Fruit fly (Drosophila melanogaster) whole organism, prepupa: ENCODE results near the gene CG7430.

Experiments used
- Blimp-1 ChIP-seq: fragments of 200-800 bp; sonication (Bioruptor generic); optimal IDR thresholded peaks from 3 replicates; lab custom pipeline; 2017; ENCODE audit warnings: missing biosample characterization, missing genetic modification characterization, mild to moderate bottlenecking, moderate library complexity, missing genetic modification reagents
- CG10631 ChIP-seq: fragments of 200-800 bp; sonication (Bioruptor generic); optimal IDR thresholded peaks from 2 replicates; lab custom pipeline; 2016; ENCODE audit warnings: missing biosample characterization, missing genetic modification characterization
- CG10669 ChIP-seq: fragments of 200-800 bp; sonication (Bioruptor generic); optimal IDR thresholded peaks from 3 replicates; lab custom pipeline; 2018; ENCODE audit warnings: missing biosample characterization, mild to moderate bottlenecking, missing genetic modification characterization, moderate library complexity
- CG11762 ChIP-seq: fragments of 200-800 bp; sonication (Bioruptor generic); optimal IDR thresholded peaks from 3 replicates; lab custom pipeline; 2016; ENCODE audit warnings: missing biosample characterization, missing genetic modification characterization; ENCODE audit not compliant: insufficient read depth
- CG15336 ChIP-seq: fragments of 200-800 bp; sonication (Bioruptor generic); IDR thresholded peaks from 2 replicates; pipeline ENCODE4 v1.3.6; 2022; ENCODE audit warnings: missing biosample characterization, missing genetic modification characterization
- CG1621 ChIP-seq: fragments of 200-800 bp; sonication (Bioruptor generic); optimal IDR thresholded peaks from 3 replicates; lab custom pipeline; 2018; ENCODE audit warnings: missing biosample characterization, mild to moderate bottlenecking, missing genetic modification characterization
- CG16779 ChIP-seq: fragments of 200-800 bp; sonication (Bioruptor generic); optimal IDR thresholded peaks from 3 replicates; lab custom pipeline; 2017; ENCODE audit warnings: missing biosample characterization, mild to moderate bottlenecking, missing genetic modification characterization
- CG3032 ChIP-seq: fragments of 200-800 bp; optimal IDR thresholded peaks from 2 replicates; lab custom pipeline; 2019; ENCODE audit warnings: missing biosample characterization, mild to moderate bottlenecking, missing genetic modification characterization, moderate library complexity
- CG31627 ChIP-seq: fragments of 200-800 bp; sonication (Bioruptor generic); optimal IDR thresholded peaks from 3 replicates; lab custom pipeline; 2016; ENCODE audit warnings: missing biosample characterization, missing genetic modification characterization
- CG32006 ChIP-seq: fragments of 200-800 bp; sonication (Bioruptor generic); optimal IDR thresholded peaks from 3 replicates; lab custom pipeline; 2017; ENCODE audit warnings: missing biosample characterization, mild to moderate bottlenecking, missing genetic modification characterization
- CG34406 ChIP-seq: fragments of 200-800 bp; sonication (Bioruptor generic); optimal IDR thresholded peaks from 3 replicates; lab custom pipeline; 2016; ENCODE audit warnings: missing biosample characterization, missing genetic modification characterization
- CG3919 ChIP-seq: fragments of 200-800 bp; sonication (Bioruptor generic); optimal IDR thresholded peaks from 3 replicates; lab custom pipeline; 2016; ENCODE audit warnings: missing biosample characterization, missing genetic modification characterization
- CG4318 ChIP-seq: fragments of 200-800 bp; sonication (Bioruptor generic); optimal IDR thresholded peaks from 3 replicates; lab custom pipeline; 2017; ENCODE audit warnings: missing biosample characterization, mild to moderate bottlenecking, missing genetic modification characterization
- CG6163 ChIP-seq: fragments of 200-800 bp; sonication (Bioruptor generic); IDR thresholded peaks from 3 replicates; pipeline ENCODE4 v1.3.6; 2022; ENCODE audit warnings: missing biosample characterization, missing genetic modification characterization
- CG6276 ChIP-seq: fragments of 200-800 bp; sonication (Bioruptor generic); optimal IDR thresholded peaks from 2 replicates; lab custom pipeline; 2017; ENCODE audit warnings: missing biosample characterization, mild to moderate bottlenecking, missing genetic modification characterization
- CG6792 ChIP-seq: fragments of 200-800 bp; sonication (Bioruptor generic); optimal IDR thresholded peaks from 3 replicates; lab custom pipeline; 2016; ENCODE audit warnings: missing biosample characterization, missing genetic modification characterization
- CG6808 ChIP-seq: fragments of 200-800 bp; sonication (Bioruptor generic); optimal IDR thresholded peaks from 3 replicates; lab custom pipeline; 2017; ENCODE audit warnings: missing biosample characterization, missing genetic modification characterization, mild to moderate bottlenecking, moderate library complexity, missing genetic modification reagents
- CG6854 ChIP-seq: fragments of 200-800 bp; sonication (Bioruptor generic); optimal IDR thresholded peaks from 2 replicates; lab custom pipeline; 2017; ENCODE audit warnings: missing biosample characterization, mild to moderate bottlenecking, missing genetic modification characterization
- CG7368 ChIP-seq: fragments of 200-800 bp; sonication (Bioruptor generic); optimal IDR thresholded peaks from 3 replicates; lab custom pipeline; 2016; ENCODE audit warnings: missing biosample characterization, missing genetic modification characterization
- CG8119 ChIP-seq: fragments of 200-800 bp; sonication (Bioruptor generic); IDR thresholded peaks from 3 replicates; pipeline ENCODE4 v1.3.6; 2022; ENCODE audit warnings: missing biosample characterization, missing genetic modification characterization
- CG8319 ChIP-seq: fragments of 200-800 bp; sonication (Bioruptor generic); optimal IDR thresholded peaks from 3 replicates; lab custom pipeline; 2016; ENCODE audit warnings: missing biosample characterization, missing genetic modification characterization
- CG8632 ChIP-seq: fragments of 200-800 bp; sonication (Bioruptor generic); optimal IDR thresholded peaks from 3 replicates; lab custom pipeline; 2016; ENCODE audit warnings: missing biosample characterization, missing genetic modification characterization
- CG9139 ChIP-seq: fragments of 200-800 bp; sonication (Bioruptor generic); optimal IDR thresholded peaks from 3 replicates; lab custom pipeline; 2017; ENCODE audit warnings: missing biosample characterization, mild to moderate bottlenecking, missing genetic modification characterization
- Eip75B ChIP-seq: fragments of 200-800 bp; sonication (Bioruptor generic); optimal IDR thresholded peaks from 3 replicates; lab custom pipeline; 2016; ENCODE audit warnings: missing biosample characterization, missing genetic modification characterization
- Eip78C ChIP-seq: fragments of 200-800 bp; sonication (Bioruptor generic); peaks from one replicate; lab custom pipeline; 2016; ENCODE audit warnings: missing biosample characterization, missing genetic modification characterization
- Eip93F ChIP-seq: fragments of 200-800 bp; sonication (Bioruptor generic); optimal IDR thresholded peaks from 2 replicates; lab custom pipeline; 2016; ENCODE audit warnings: missing biosample characterization, mild to moderate bottlenecking, missing genetic modification characterization
- Ets21C ChIP-seq: fragments of 200-800 bp; sonication (Bioruptor generic); optimal IDR thresholded peaks from 3 replicates; lab custom pipeline; 2016; ENCODE audit warnings: missing biosample characterization, missing genetic modification characterization
- Ets96B ChIP-seq: fragments of 200-800 bp; optimal IDR thresholded peaks from 2 replicates; lab custom pipeline; 2019; ENCODE audit warnings: missing biosample characterization, mild to moderate bottlenecking, missing genetic modification characterization, moderate library complexity
- Gug ChIP-seq: fragments of 200-800 bp; sonication (Bioruptor generic); IDR thresholded peaks from 2 replicates; pipeline ENCODE4 v1.3.6; 2022; ENCODE audit warnings: missing biosample characterization, missing genetic modification characterization
- Hr38 ChIP-seq: sonication (Bioruptor generic); optimal IDR thresholded peaks from 2 replicates; lab custom pipeline; 2016; ENCODE audit warnings: missing biosample characterization, missing genetic modification characterization
- Hr39 ChIP-seq: fragments of 200-800 bp; sonication (Bioruptor generic); optimal IDR thresholded peaks from 2 replicates; lab custom pipeline; 2016; ENCODE audit warnings: missing biosample characterization, missing genetic modification characterization
- Hr4 ChIP-seq: fragments of 200-800 bp; sonication (Bioruptor generic); optimal IDR thresholded peaks from 3 replicates; lab custom pipeline; 2016; ENCODE audit warnings: missing biosample characterization, missing genetic modification characterization
- Lpt ChIP-seq: fragments of 200-800 bp; sonication (Bioruptor generic); optimal IDR thresholded peaks from 3 replicates; lab custom pipeline; 2016; ENCODE audit warnings: missing biosample characterization, missing genetic modification characterization
- Met ChIP-seq: fragments of 200-800 bp; sonication (Bioruptor generic); optimal IDR thresholded peaks from 3 replicates; lab custom pipeline; 2016; ENCODE audit warnings: missing biosample characterization, missing genetic modification characterization
- OdsH ChIP-seq: fragments of 200-800 bp; sonication (Bioruptor generic); optimal IDR thresholded peaks from 3 replicates; lab custom pipeline; 2016; ENCODE audit warnings: missing biosample characterization, missing genetic modification characterization
- Smox ChIP-seq: fragments of 200-800 bp; sonication (Bioruptor generic); optimal IDR thresholded peaks from 3 replicates; lab custom pipeline; 2016; ENCODE audit warnings: missing biosample characterization, missing genetic modification characterization
- Sox102F ChIP-seq: fragments of 200-800 bp; sonication (Bioruptor generic); optimal IDR thresholded peaks from 2 replicates; lab custom pipeline; 2016; ENCODE audit warnings: missing biosample characterization, mild to moderate bottlenecking, missing genetic modification characterization
- Sox15 ChIP-seq: fragments of 200-800 bp; sonication (Bioruptor generic); optimal IDR thresholded peaks from 3 replicates; lab custom pipeline; 2016; ENCODE audit warnings: missing biosample characterization, missing genetic modification characterization
- achi ChIP-seq: fragments of 200-800 bp; sonication (Bioruptor generic); optimal IDR thresholded peaks from 3 replicates; lab custom pipeline; 2016; ENCODE audit warnings: missing biosample characterization, missing genetic modification characterization
- acj6 ChIP-seq: fragments of 200-800 bp; sonication (Bioruptor generic); optimal IDR thresholded peaks from 3 replicates; lab custom pipeline; 2016; ENCODE audit warnings: missing biosample characterization, missing genetic modification characterization
- cyc ChIP-seq: fragments of 200-800 bp; sonication (Bioruptor generic); optimal IDR thresholded peaks from 3 replicates; lab custom pipeline; 2016; ENCODE audit warnings: missing biosample characterization, missing genetic modification characterization
- dac ChIP-seq: fragments of 200-800 bp; sonication (Bioruptor generic); optimal IDR thresholded peaks from 2 replicates; lab custom pipeline; 2017; ENCODE audit warnings: missing biosample characterization, mild to moderate bottlenecking, missing genetic modification characterization
- dsx ChIP-seq: fragments of 200-800 bp; optimal IDR thresholded peaks from 3 replicates; lab custom pipeline; 2019; ENCODE audit warnings: missing biosample characterization, mild to moderate bottlenecking, missing genetic modification characterization, moderate library complexity; ENCODE audit not compliant: poor library complexity, severe bottlenecking
- eg ChIP-seq: fragments of 200-800 bp; sonication (Bioruptor generic); IDR thresholded peaks from 3 replicates; pipeline ENCODE4 v1.3.6; 2022; ENCODE audit warnings: missing biosample characterization, missing genetic modification characterization
- fd59A ChIP-seq: fragments of 200-800 bp; sonication (Bioruptor generic); optimal IDR thresholded peaks from 2 replicates; lab custom pipeline; 2017; ENCODE audit warnings: missing biosample characterization, mild to moderate bottlenecking, missing genetic modification characterization, missing genetic modification reagents
- fd85E ChIP-seq: fragments of 200-800 bp; sonication (Bioruptor generic); optimal IDR thresholded peaks from 3 replicates; lab custom pipeline; 2016; ENCODE audit warnings: missing biosample characterization, missing genetic modification characterization
- fkh ChIP-seq: fragments of 200-800 bp; sonication (Bioruptor generic); optimal IDR thresholded peaks from 3 replicates; lab custom pipeline; 2017; ENCODE audit warnings: missing biosample characterization, mild to moderate bottlenecking, missing genetic modification characterization, moderate library complexity
- lz ChIP-seq: fragments of 200-800 bp; sonication (Bioruptor generic); optimal IDR thresholded peaks from 3 replicates; lab custom pipeline; 2016; ENCODE audit warnings: missing biosample characterization, missing genetic modification characterization
- spab ChIP-seq: fragments of 200-800 bp; sonication (Bioruptor generic); optimal IDR thresholded peaks from 2 replicates; lab custom pipeline; 2017; ENCODE audit warnings: missing biosample characterization, mild to moderate bottlenecking, missing genetic modification characterization, missing genetic modification reagents
- ss ChIP-seq, 2 experiments: fragments of 200-800 bp; sonication (Bioruptor generic); optimal IDR thresholded peaks; 2 replicates in 1 of 2; 3 replicates in 1 of 2; lab custom pipeline; 2017 to 2018; ENCODE audit warnings: mild to moderate bottlenecking in 2 of 2, missing biosample characterization in 2 of 2, missing genetic modification characterization in 2 of 2, moderate library complexity in 1 of 2
- topi ChIP-seq: fragments of 200-800 bp; sonication (Bioruptor generic); optimal IDR thresholded peaks from 3 replicates; lab custom pipeline; 2016; ENCODE audit warnings: missing biosample characterization, missing genetic modification characterization

CG7430 gene

dm6 chr3L:17846169-17846981 lies at the start of gene CG7430, which contains the start of gene MED19:
Gene CG7430, plus strand, starts transcription at chr3L:17846916.
Gene MED19, minus strand, starts transcription at chr3L:17846501.
- TF ChIP-seq CG6792 (no peak), CG7368 (GFP tag; lab: Kevin White, UChicago) (no peak), fd59A (GFP tag; lab: Kevin White, UChicago) (no peak), dac (GFP tag; lab: Kevin White, UChicago) (no peak), Blimp-1 (GFP tag; lab: Kevin White, UChicago) (no peak), Hr39 (GFP tag; lab: Kevin White, UChicago) (no peak), achi (GFP tag; lab: Kevin White, UChicago) (no peak), CG11762 (no peak), Sox102F (GFP tag; lab: Kevin White, UChicago) (no peak), CG6163 (GFP tag; lab: Robert Waterston, UW) (peak; percentile 46; the same call in 1 of the 3 replicates), CG6276 (GFP tag; lab: Kevin White, UChicago) (no peak), Eip93F (GFP tag; lab: Kevin White, UChicago) (no peak), fkh (GFP tag; lab: Kevin White, UChicago) (no peak), Ets96B (tag; lab: Kevin White, UChicago) (no peak), ss (GFP tag; optimal IDR thresholded peaks at IDR 0.05; lab: Kevin White, UChicago) (peak in 1 of 2 experiments; percentile 64), CG4318 (no peak), fd85E (GFP tag; lab: Kevin White, UChicago) (no peak), Hr38 (no peak), CG10669 (no peak), CG31627 (GFP tag; lab: Kevin White, UChicago) (no peak), CG16779 (no peak), CG8632 (GFP tag; lab: Kevin White, UChicago) (peak; percentile 7), Sox15 (GFP tag; lab: Kevin White, UChicago) (no peak), CG6808 (GFP tag; lab: Kevin White, UChicago) (no peak), Smox (GFP tag; lab: Kevin White, UChicago) (no peak), CG10631 (no peak), CG3032 (tag; lab: Kevin White, UChicago) (no peak), Eip75B (GFP tag; lab: Kevin White, UChicago) (no peak), Ets21C (no peak), Lpt (GFP tag; lab: Kevin White, UChicago) (no peak), CG15336 (GFP tag; lab: Robert Waterston, UW) (peak; percentile 51; the same call in 1 of the 2 replicates), CG6854 (peak; percentile 79), eg (peak; percentile 29; the same call in 1 of the 3 replicates), cyc (GFP tag; lab: Kevin White, UChicago) (peak; percentile 2), acj6 (no peak), CG3919 (no peak), Met (GFP tag; lab: Kevin White, UChicago) (no peak), Hr4 (GFP tag; lab: Kevin White, UChicago) (no peak), CG9139 (GFP tag; lab: Kevin White, UChicago) (no peak), OdsH (GFP tag; lab: Kevin White, UChicago) (no peak), Gug (GFP tag; lab: Robert Waterston, UW) (no peak), CG1621 (tag; lab: Kevin White, UChicago) (peak; percentile 10), lz (peak; percentile 19), CG34406 (GFP tag; lab: Kevin White, UChicago) (no peak), CG8319 (no peak), CG8119 (GFP tag; lab: Robert Waterston, UW) (peak; percentile 33; the same call in 1 of the 3 replicates), dsx (GFP tag; lab: Kevin White, UChicago) (no peak), spab (GFP tag; lab: Kevin White, UChicago) (no peak), Eip78C (GFP tag; lab: Kevin White, UChicago) (peak; percentile 56), topi (no peak), CG32006 (no peak)
